Fruit fly (Drosophila melanogaster) whole organism, embryonic: ENCODE data around the gene yellow-f.

Experiments used
- Bteb2 ChIP-seq: fragments of 200-800 bp; sonication (Bioruptor generic); optimal IDR thresholded peaks from 2 replicates; lab custom pipeline; 2016; ENCODE audit warnings: missing biosample characterization, missing genetic modification characterization
- CG11247 ChIP-seq: fragments of 200-800 bp; sonication (Bioruptor generic); IDR thresholded peaks from 2 replicates; pipeline ENCODE4 v1.3.6; 2022; ENCODE audit warnings: missing biosample characterization, missing genetic modification characterization
- CG12391 ChIP-seq: fragments of 200-800 bp; sonication (Bioruptor generic); optimal IDR thresholded peaks from 3 replicates; lab custom pipeline; 2018; ENCODE audit warnings: missing biosample characterization, mild to moderate bottlenecking, missing genetic modification characterization, moderate library complexity
- CG13287 ChIP-seq: fragments of 200-800 bp; sonication (Bioruptor generic); IDR thresholded peaks from 2 replicates; pipeline ENCODE4 v1.3.6; 2022; ENCODE audit warnings: missing biosample characterization, missing genetic modification characterization; ENCODE audit not compliant: partially characterized antibody
- CG13894 ChIP-seq: fragments of 200-800 bp; sonication (Bioruptor generic); optimal IDR thresholded peaks from 3 replicates; lab custom pipeline; 2018; ENCODE audit warnings: missing biosample characterization, mild to moderate bottlenecking, missing genetic modification characterization, moderate library complexity
- CG1603 ChIP-seq: fragments of 200-800 bp; sonication (Bioruptor generic); optimal IDR thresholded peaks from 2 replicates; lab custom pipeline; 2019; ENCODE audit warnings: missing biosample characterization, mild to moderate bottlenecking, missing genetic modification characterization, moderate library complexity
- CG16779 ChIP-seq: fragments of 200-800 bp; sonication (Bioruptor generic); IDR thresholded peaks from 2 replicates; pipeline ENCODE4 v1.3.6; 2022; ENCODE audit warnings: missing biosample characterization, missing genetic modification characterization
- CG17829 ChIP-seq: fragments of 200-800 bp; optimal IDR thresholded peaks from 2 replicates; lab custom pipeline; 2019; ENCODE audit warnings: missing biosample characterization, mild to moderate bottlenecking, missing genetic modification characterization, moderate library complexity
- CG18764 ChIP-seq: fragments of 200-800 bp; sonication (Bioruptor generic); optimal IDR thresholded peaks from 3 replicates; lab custom pipeline; 2016; ENCODE audit warnings: missing biosample characterization, missing genetic modification characterization
- CG3065 ChIP-seq: fragments of 200-800 bp; sonication (Bioruptor generic); optimal IDR thresholded peaks from 2 replicates; lab custom pipeline; 2016; ENCODE audit warnings: missing biosample characterization, missing genetic modification characterization
- CG3281 ChIP-seq: fragments of 200-800 bp; sonication (Bioruptor generic); optimal IDR thresholded peaks from 3 replicates; lab custom pipeline; 2017; ENCODE audit warnings: missing biosample characterization, mild to moderate bottlenecking, missing genetic modification characterization
- CG3847 ChIP-seq: fragments of 200-800 bp; sonication (Bioruptor generic); IDR thresholded peaks from 2 replicates; pipeline ENCODE4 v1.3.6; 2022; ENCODE audit warnings: missing biosample characterization, missing genetic modification characterization
- CG3995 ChIP-seq: fragments of 200-800 bp; sonication (Bioruptor generic); optimal IDR thresholded peaks from 3 replicates; lab custom pipeline; 2016; ENCODE audit warnings: missing biosample characterization, missing genetic modification characterization
- CG6272 ChIP-seq: fragments of 200-800 bp; sonication (Bioruptor generic); IDR thresholded peaks from 2 replicates; pipeline ENCODE4 v1.3.6; 2022; ENCODE audit warnings: missing biosample characterization, missing genetic modification characterization
- CG6654 ChIP-seq: fragments of 200-800 bp; sonication (Bioruptor generic); optimal IDR thresholded peaks from 2 replicates; lab custom pipeline; 2017; ENCODE audit warnings: missing biosample characterization, mild to moderate bottlenecking, missing genetic modification characterization
- CG7963 ChIP-seq: fragments of 200-800 bp; sonication (Bioruptor generic); IDR thresholded peaks from 3 replicates; pipeline ENCODE4 v1.3.6; 2022; ENCODE audit warnings: missing biosample characterization, missing genetic modification characterization; ENCODE audit not compliant: partially characterized antibody
- Doc2 ChIP-seq: fragments of 200-800 bp; sonication (Bioruptor generic); IDR thresholded peaks from 2 replicates; pipeline ENCODE4 v1.3.6; 2022; ENCODE audit warnings: missing biosample characterization, missing genetic modification characterization
- Doc3 ChIP-seq: fragments of 200-800 bp; sonication (Bioruptor generic); IDR thresholded peaks from 3 replicates; pipeline ENCODE4 v1.3.6; 2022; ENCODE audit warnings: missing biosample characterization, missing genetic modification characterization; ENCODE audit not compliant: partially characterized antibody
- Dp ChIP-seq: fragments of 200-800 bp; sonication (Bioruptor generic); optimal IDR thresholded peaks from 2 replicates; lab custom pipeline; 2018; ENCODE audit warnings: missing biosample characterization, mild to moderate bottlenecking, missing genetic modification characterization, moderate library complexity
- Ets65A ChIP-seq: fragments of 200-800 bp; sonication (Bioruptor generic); peaks from one replicate; lab custom pipeline; 2016; ENCODE audit warnings: missing biosample characterization, missing genetic modification characterization
- Max ChIP-seq: fragments of 200-800 bp; sonication (Bioruptor generic); optimal IDR thresholded peaks from 2 replicates; lab custom pipeline; 2016; ENCODE audit warnings: missing biosample characterization, mild to moderate bottlenecking, missing genetic modification characterization
- Meics ChIP-seq: fragments of 200-800 bp; sonication (Bioruptor generic); optimal IDR thresholded peaks from 2 replicates; lab custom pipeline; 2017; ENCODE audit warnings: missing biosample characterization, mild to moderate bottlenecking, missing genetic modification characterization
- Rfx ChIP-seq: fragments of 200-800 bp; sonication (Bioruptor generic); IDR thresholded peaks from 2 replicates; pipeline ENCODE4 v1.3.6; 2022; ENCODE audit warnings: missing biosample characterization, missing genetic modification characterization
- Side ChIP-seq: fragments of 200-800 bp; sonication (Bioruptor generic); optimal IDR thresholded peaks from 2 replicates; lab custom pipeline; 2016; ENCODE audit warnings: missing biosample characterization, missing genetic modification characterization
- Ssrp ChIP-seq: fragments of 200-800 bp; sonication (Bioruptor generic); optimal IDR thresholded peaks from 2 replicates; lab custom pipeline; 2018; ENCODE audit warnings: missing biosample characterization, mild to moderate bottlenecking, missing genetic modification characterization, moderate library complexity
- chn ChIP-seq: fragments of 200-800 bp; sonication (Bioruptor generic); optimal IDR thresholded peaks from 2 replicates; lab custom pipeline; 2016; ENCODE audit warnings: missing biosample characterization, missing genetic modification characterization
- da ChIP-seq: fragments of 200-800 bp; sonication (Bioruptor generic); optimal IDR thresholded peaks from 2 replicates; lab custom pipeline; 2016; ENCODE audit warnings: missing biosample characterization, missing genetic modification characterization
- dati ChIP-seq: fragments of 200-800 bp; sonication (Bioruptor generic); IDR thresholded peaks from 2 replicates; pipeline ENCODE4 v1.3.6; 2022; ENCODE audit warnings: missing biosample characterization, missing genetic modification characterization
- dmrt11E ChIP-seq: fragments of 200-800 bp; sonication (Bioruptor generic); optimal IDR thresholded peaks from 3 replicates; lab custom pipeline; 2018; ENCODE audit warnings: missing biosample characterization, mild to moderate bottlenecking, missing genetic modification characterization, moderate library complexity
- eve ChIP-seq, 2 experiments: fragments of >200 bp; optimal IDR thresholded peaks; 2 replicates each; lab custom pipeline; 2017; ENCODE audit warnings: missing biosample characterization in 2 of 2, missing genetic modification characterization in 2 of 2
- ewg ChIP-seq: fragments of 200-800 bp; sonication (Bioruptor generic); optimal IDR thresholded peaks from 3 replicates; lab custom pipeline; 2017; ENCODE audit warnings: mild to moderate bottlenecking, missing biosample characterization, missing genetic modification reagents, missing genetic modification characterization
- fd96Cb ChIP-seq: fragments of 200-800 bp; sonication (Bioruptor generic); optimal IDR thresholded peaks from 2 replicates; lab custom pipeline; 2018; ENCODE audit warnings: missing biosample characterization, mild to moderate bottlenecking, missing genetic modification characterization, moderate library complexity
- fu2 ChIP-seq: fragments of 200-800 bp; sonication (Bioruptor generic); optimal IDR thresholded peaks from 2 replicates; lab custom pipeline; 2016; ENCODE audit warnings: missing biosample characterization, missing genetic modification characterization
- gcm2 ChIP-seq: fragments of 200-800 bp; sonication (Bioruptor generic); optimal IDR thresholded peaks from 2 replicates; lab custom pipeline; 2016; ENCODE audit warnings: missing biosample characterization, missing genetic modification characterization
- grn ChIP-seq: fragments of 200-800 bp; sonication (Bioruptor generic); optimal IDR thresholded peaks from 3 replicates; lab custom pipeline; 2017; ENCODE audit warnings: missing biosample characterization, missing genetic modification characterization
- ham ChIP-seq: fragments of 200-800 bp; sonication (Bioruptor generic); IDR thresholded peaks from 2 replicates; pipeline ENCODE4 v1.3.6; 2022; ENCODE audit warnings: missing biosample characterization, missing genetic modification characterization
- jumu ChIP-seq: fragments of 200-800 bp; sonication (Bioruptor generic); optimal IDR thresholded peaks from 3 replicates; lab custom pipeline; 2016; ENCODE audit warnings: missing biosample characterization, missing genetic modification characterization
- maf-S ChIP-seq: fragments of 200-800 bp; sonication (Bioruptor generic); optimal IDR thresholded peaks from 2 replicates; lab custom pipeline; 2016; ENCODE audit warnings: missing biosample characterization, missing genetic modification characterization
- pan ChIP-seq, 4 experiments: fragments of >200 bp in 3 of 4; fragments of 200-800 bp in 1 of 4; sonication (Bioruptor generic) in 1 of 4; optimal IDR thresholded peaks in 3 of 4; IDR thresholded peaks in 1 of 4; 2 replicates each; pipeline versions ENCODE4 v1.3.6 to Lab custom; 2017 to 2022; ENCODE audit warnings: missing biosample characterization in 2 of 4, missing genetic modification characterization in 2 of 4, mixed read lengths in 1 of 4
- pho ChIP-seq: fragments of 200-800 bp; sonication (Bioruptor generic); optimal IDR thresholded peaks from 2 replicates; lab custom pipeline; 2016; ENCODE audit warnings: missing biosample characterization, missing genetic modification characterization
- pita ChIP-seq: fragments of 200-800 bp; sonication (Bioruptor generic); optimal IDR thresholded peaks from 2 replicates; lab custom pipeline; 2017; ENCODE audit warnings: missing biosample characterization, mild to moderate bottlenecking, missing genetic modification characterization
- pros ChIP-seq: fragments of 200-800 bp; sonication (Bioruptor generic); optimal IDR thresholded peaks from 3 replicates; lab custom pipeline; 2019; ENCODE audit warnings: missing biosample characterization, mild to moderate bottlenecking, missing genetic modification characterization, moderate library complexity
- sens ChIP-seq: fragments of 200-800 bp; sonication (Bioruptor generic); peaks from one replicate; lab custom pipeline; 2016; ENCODE audit warnings: missing biosample characterization, missing genetic modification characterization
- seq ChIP-seq: fragments of 200-800 bp; sonication (Bioruptor generic); IDR thresholded peaks from 2 replicates; pipeline ENCODE4 v1.3.6; 2022; ENCODE audit warnings: missing biosample characterization, missing genetic modification characterization
- sisA ChIP-seq: fragments of 200-800 bp; sonication (Bioruptor generic); IDR thresholded peaks from 2 replicates; pipeline ENCODE4 v1.3.6; 2022; ENCODE audit warnings: missing biosample characterization, missing genetic modification characterization
- slou ChIP-seq: fragments of 200-800 bp; sonication (Bioruptor generic); optimal IDR thresholded peaks from 3 replicates; lab custom pipeline; 2016; ENCODE audit warnings: missing biosample characterization, missing genetic modification characterization
- sqz ChIP-seq: fragments of 200-800 bp; sonication (Bioruptor generic); optimal IDR thresholded peaks from 3 replicates; lab custom pipeline; 2018; ENCODE audit warnings: missing biosample characterization, mild to moderate bottlenecking, missing genetic modification characterization
- sug ChIP-seq: fragments of 200-800 bp; optimal IDR thresholded peaks from 2 replicates; lab custom pipeline; 2019; ENCODE audit warnings: missing biosample characterization, mild to moderate bottlenecking, missing genetic modification characterization, moderate library complexity
- tx ChIP-seq: fragments of 200-800 bp; sonication (Bioruptor generic); optimal IDR thresholded peaks from 2 replicates; lab custom pipeline; 2016; ENCODE audit warnings: missing biosample characterization, missing genetic modification characterization

The yellow-f gene

DNA sequence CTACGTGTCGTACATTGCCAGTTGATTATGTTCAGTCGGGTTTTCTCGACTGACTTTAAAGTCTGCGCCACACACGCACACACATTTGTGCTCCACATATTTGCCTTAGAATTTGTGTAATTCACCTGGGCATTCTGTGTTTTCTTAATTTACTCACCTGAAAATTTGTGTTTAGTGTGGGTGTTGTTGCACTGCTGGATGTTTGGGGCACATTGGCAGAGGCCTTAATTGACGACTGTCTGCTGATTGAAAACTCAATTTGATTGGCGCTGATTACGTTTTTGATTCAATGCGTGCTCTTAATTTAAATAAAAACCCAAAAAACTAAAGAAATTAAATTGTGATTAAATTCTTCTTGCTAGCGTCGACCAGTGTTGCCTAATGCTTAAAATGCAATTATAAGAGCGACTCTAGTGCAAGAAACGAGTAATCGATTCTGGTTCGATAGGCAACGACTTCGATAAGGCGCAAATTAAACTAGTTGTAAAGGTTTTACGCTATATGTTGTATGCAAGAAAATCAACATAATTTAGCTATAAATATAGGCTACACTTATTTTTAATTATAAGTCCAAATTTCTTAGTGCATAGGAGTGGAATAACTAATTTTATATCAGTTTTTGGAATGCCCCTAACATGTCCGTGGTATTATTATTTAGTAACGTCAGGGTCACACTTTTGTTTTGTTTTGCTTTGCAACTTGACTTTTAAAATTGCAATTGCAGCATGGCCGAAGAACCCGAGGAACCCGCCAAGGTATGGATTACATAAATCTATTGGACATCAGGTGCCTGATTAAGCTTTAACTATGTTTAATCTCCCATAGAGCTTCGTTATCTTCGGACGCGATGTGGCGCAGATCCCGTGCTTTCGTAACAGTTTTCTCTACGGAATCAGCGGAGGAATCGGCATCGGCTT is 37.5 kb upstream of the yellow-f start, which contains the start of the genes CG46281 and CG46280 (continued):
- TF ChIP-seq ham (GFP tag; lab: Robert Waterston, UW) (no peak), Dp (GFP tag; lab: Kevin White, UChicago) (peak; percentile 57), seq (GFP tag; lab: Robert Waterston, UW) (no peak), CG16779 (no peak), CG11247 (no peak), Meics (GFP tag; lab: Kevin White, UChicago) (no peak), Doc2 (no peak), jumu (GFP tag; lab: Kevin White, UChicago) (no peak), Ets65A (GFP tag; lab: Kevin White, UChicago) (peak; percentile 55), Bteb2 (GFP tag; lab: Kevin White, UChicago) (peak; percentile 54), sisA (no peak), chn (no peak), eve (GFP tag; optimal IDR thresholded peaks at IDR 0.05; lab: Kevin White, UChicago) (no peak), CG3847 (GFP tag; lab: Robert Waterston, UW) (0 out of 2 replicates have a peak, but pooled peaks have one; percentile 36), tx (GFP tag; lab: Kevin White, UChicago) (no peak), Side (GFP tag; lab: Kevin White, UChicago) (peak; percentile 29), CG17829 (tag; lab: Kevin White, UChicago) (peak; percentile 66), da (GFP tag; lab: Kevin White, UChicago) (no peak), pros (no peak), CG3065 (GFP tag; lab: Kevin White, UChicago) (no peak), CG13894 (no peak), dmrt11E (tag; lab: Kevin White, UChicago) (peak; percentile 19), fu2 (GFP tag; lab: Kevin White, UChicago) (no peak), slou (GFP tag; lab: Kevin White, UChicago) (no peak), CG3995 (GFP tag; lab: Kevin White, UChicago) (no peak), sqz (no peak), pita (no peak), CG6272 (GFP tag; lab: Robert Waterston, UW) (no peak), Ssrp (no peak), gcm2 (GFP tag; lab: Kevin White, UChicago) (no peak), fd96Cb (tag; lab: Kevin White, UChicago) (no peak), maf-S (GFP tag; lab: Kevin White, UChicago) (no peak), pan (optimal IDR thresholded peaks at IDR 0.05; lab: Kevin White, UChicago) (no peak), pan (GFP tag; optimal IDR thresholded peaks at IDR 0.05 in 1 of 2, IDR thresholded peaks at IDR 0.05 in 1 of 2) (no peak), CG6654 (no peak), sug (tag; lab: Kevin White, UChicago) (no peak), CG7963 (GFP tag; lab: Robert Waterston, UW) (no peak), CG3281 (GFP tag; lab: Kevin White, UChicago) (no peak), ewg (GFP tag; lab: Kevin White, UChicago) (no peak), CG13287 (GFP tag; lab: Robert Waterston, UW) (peak; percentile 82), Doc3 (GFP tag; lab: Robert Waterston, UW) (0 out of 3 replicates have a peak, but pooled peaks have one; percentile 43), sens (peak; percentile 93), dati (GFP tag; lab: Robert Waterston, UW) (no peak), CG12391 (no peak), Max (GFP tag; lab: Kevin White, UChicago) (peak; percentile 52), grn (GFP tag; lab: Kevin White, UChicago) (no peak), CG1603 (tag; lab: Kevin White, UChicago) (no peak), pho (GFP tag; lab: Kevin White, UChicago) (peak; percentile 47), CG18764 (GFP tag; lab: Kevin White, UChicago) (no peak), Rfx (no peak)
